Fruit fly (Drosophila melanogaster): ENCODE measurements around the gene RhoGEF3.

The RhoGEF3 gene

dm6 chr3L:319145-320009 is 42.1 kb downstream of the RhoGEF3 start, which contains the start of gene fwd (continued):
- TF ChIP-seq tio (GFP tag; optimal IDR thresholded peaks at IDR 0.05) (no peak), jigr1 (GFP tag; IDR thresholded peaks at IDR 0.05) (no peak), NFAT (GFP tag; IDR thresholded peaks at IDR 0.05) (0 out of 2 replicates have a peak, but pooled peaks have one; percentile 13), PHDP (tag; optimal IDR thresholded peaks at IDR 0.05) (no peak), CG3995 (GFP tag; optimal IDR thresholded peaks at IDR 0.05) (peak; percentile 30), Camta (GFP tag; optimal IDR thresholded peaks at IDR 0.05) (peak; percentile 18), CG10543 (GFP tag; optimal IDR thresholded peaks at IDR 0.05) (peak; percentile 82), CG2712 (tag; optimal IDR thresholded peaks at IDR 0.05) (peak; percentile 41), CG7839 (tag; optimal IDR thresholded peaks at IDR 0.05) (peak; percentile 40), nom (GFP tag; optimal IDR thresholded peaks at IDR 0.05) (peak; percentile 31), knrl (GFP tag; IDR thresholded peaks at IDR 0.05; ENCODE audit: partially characterized antibody) (peak; percentile 58; the same call in 2 of the 3 replicates), CG7987 (GFP tag; optimal IDR thresholded peaks at IDR 0.05) (peak; percentile 28), peb (GFP tag; IDR thresholded peaks at IDR 0.05) (no peak), Elba2 (GFP tag; optimal IDR thresholded peaks at IDR 0.05) (no peak), CG13287 (GFP tag; IDR thresholded peaks at IDR 0.05; ENCODE audit: partially characterized antibody) (no peak; the same call in 1 of the 2 replicates), CG9437 (GFP tag; optimal IDR thresholded peaks at IDR 0.05) (no peak), CG2875 (GFP tag; optimal IDR thresholded peaks at IDR 0.05) (peak; percentile 22), lov (optimal IDR thresholded peaks at IDR 0.05) (no peak), lov (GFP tag; IDR thresholded peaks at IDR 0.05) (no peak), slou (GFP tag; optimal IDR thresholded peaks at IDR 0.05) (no peak), ewg (GFP tag; optimal IDR thresholded peaks at IDR 0.05) (peak; percentile 59), CG2120 (GFP tag; optimal IDR thresholded peaks at IDR 0.05) (no peak), CG12219 (GFP tag; optimal IDR thresholded peaks at IDR 0.05) (peak; percentile 15), Ets97D (GFP tag; optimal IDR thresholded peaks at IDR 0.05) (peak; percentile 88), CTCF (GFP tag; optimal IDR thresholded peaks at IDR 0.05) (peak; percentile 25), CG9817 (tag; optimal IDR thresholded peaks at IDR 0.05) (no peak), ci (GFP tag; IDR thresholded peaks at IDR 0.05) (peak; percentile 72; the same call in 1 of the 3 replicates), CrebB (tag; optimal IDR thresholded peaks at IDR 0.05) (peak; percentile 24), CG14860 (GFP tag; IDR thresholded peaks at IDR 0.05; ENCODE audit: partially characterized antibody) (no peak), pros (GFP tag; optimal IDR thresholded peaks at IDR 0.05) (peak; percentile 64), Nf-YA (GFP tag; IDR thresholded peaks at IDR 0.05) (no peak), Dad (GFP tag; optimal IDR thresholded peaks at IDR 0.05) (no peak), Opbp (GFP tag; IDR thresholded peaks at IDR 0.05; ENCODE audit: partially characterized antibody) (peak; percentile 56; the same call in 2 of the 3 replicates), otp (GFP tag; IDR thresholded peaks at IDR 0.05) (no peak), CG5953 (GFP tag; IDR thresholded peaks at IDR 0.05) (no peak), usp (GFP tag; optimal IDR thresholded peaks at IDR 0.05) (no peak), Stat92E (GFP tag; optimal IDR thresholded peaks at IDR 0.05) (peak in 1 of 3 experiments; percentile 55), CG6272 (GFP tag; IDR thresholded peaks at IDR 0.05) (peak; percentile 25; the same call in 1 of the 2 replicates), Lhr (GFP tag; optimal IDR thresholded peaks at IDR 0.05) (peak; percentile 78), Sox102F (GFP tag; optimal IDR thresholded peaks at IDR 0.05) (no peak), Dek (tag; optimal IDR thresholded peaks at IDR 0.05) (peak; percentile 12), tap (tag; optimal IDR thresholded peaks at IDR 0.05) (peak; percentile 46), Optix (GFP tag; IDR thresholded peaks at IDR 0.05) (no peak), jing (GFP tag; optimal IDR thresholded peaks at IDR 0.05) (no peak), ap (GFP tag; IDR thresholded peaks at IDR 0.05) (no peak), CG1233 (GFP tag; optimal IDR thresholded peaks at IDR 0.05) (peak; percentile 18), bowl (GFP tag; IDR thresholded peaks at IDR 0.05) (no peak), Nf-YC (tag; optimal IDR thresholded peaks at IDR 0.05) (peak; percentile 61), eyg (GFP tag; optimal IDR thresholded peaks at IDR 0.05) (no peak)

All from whole organism, embryonic.